Worm (Caenorhabditis elegans) whole organism, L4 larva: ENCODE data around the gene C36C9.4.

Experiments
- F37D6.2 ChIP-seq: sonication (generic microtip); optimal IDR thresholded peaks from 2 replicates; lab custom pipeline; 2016; ENCODE audit warnings: mild to moderate bottlenecking, missing genetic modification characterization, missing compliant biosample characterization
- R02D3.7 ChIP-seq: fragments of 150-350 bp; sonication (generic microtip); optimal IDR thresholded peaks from 3 replicates; lab custom pipeline; 2014; ENCODE audit warnings: missing biosample characterization, missing genetic modification characterization
- T20F7.1 ChIP-seq: fragments of 200-800 bp; sonication (Bioruptor generic); optimal IDR thresholded peaks from 2 replicates; lab custom pipeline; 2018; ENCODE audit warnings: mild to moderate bottlenecking, missing genetic modification characterization, missing compliant biosample characterization
- Y48G9A.11 ChIP-seq: fragments of 200-800 bp; sonication (Bioruptor generic); IDR thresholded peaks from 2 replicates; pipeline ENCODE4 v1.3.6; 2022; ENCODE audit warnings: missing genetic modification reagents, missing genetic modification characterization, missing compliant biosample characterization
- ZK546.5 ChIP-seq, 2 experiments: sonication (generic microtip); optimal IDR thresholded peaks; 2 replicates each; lab custom pipeline; 2017; ENCODE audit warnings: missing biosample characterization in 2 of 2, missing genetic modification characterization in 2 of 2
- aly-2 ChIP-seq: sonication (generic microtip); optimal IDR thresholded peaks from 2 replicates; lab custom pipeline; 2018; ENCODE audit warnings: missing biosample characterization, missing genetic modification characterization
- ceh-28 ChIP-seq: fragments of 150-350 bp; optimal IDR thresholded peaks from 2 replicates; lab custom pipeline; 2014; ENCODE audit warnings: missing biosample characterization, missing genetic modification reagents, missing genetic modification characterization
- ceh-32 ChIP-seq: sonication (generic microtip); optimal IDR thresholded peaks from 2 replicates; lab custom pipeline; 2016; ENCODE audit warnings: mild to moderate bottlenecking, missing genetic modification characterization, missing compliant biosample characterization; ENCODE audit not compliant: poor library complexity
- daf-19 ChIP-seq: fragments of 200-800 bp; sonication (Bioruptor generic); conservative IDR thresholded peaks from 2 replicates; pipeline ENCODE4 v1.3.6; 2022; ENCODE audit warnings: missing genetic modification characterization, missing compliant biosample characterization
- daf-8 ChIP-seq: fragments of 200-800 bp; sonication (Bioruptor generic); IDR thresholded peaks from 2 replicates; pipeline ENCODE4 v1.3.6; 2022; ENCODE audit warnings: missing genetic modification characterization, missing compliant biosample characterization
- dpl-1 ChIP-seq: fragments of 150-350 bp; optimal IDR thresholded peaks from 2 replicates; lab custom pipeline; 2014; ENCODE audit warnings: missing biosample characterization, missing genetic modification reagents, missing genetic modification characterization
- duxl-1 ChIP-seq: sonication (generic microtip); optimal IDR thresholded peaks from 2 replicates; lab custom pipeline; 2016; ENCODE audit warnings: mild to moderate bottlenecking, missing genetic modification characterization, moderate library complexity, missing compliant biosample characterization; ENCODE audit not compliant: poor library complexity
- gei-8 ChIP-seq: fragments of 200-800 bp; sonication (Bioruptor generic); optimal IDR thresholded peaks from 2 replicates; lab custom pipeline; 2018; ENCODE audit warnings: mild to moderate bottlenecking, missing genetic modification characterization, missing compliant biosample characterization
- hif-1 ChIP-seq, 2 experiments: sonication (generic microtip); optimal IDR thresholded peaks; 2 replicates each; lab custom pipeline; 2016 to 2017; ENCODE audit warnings: missing compliant biosample characterization in 2 of 2, missing genetic modification characterization in 2 of 2, missing genetic modification reagents in 2 of 2, missing genotype in 2 of 2, mild to moderate bottlenecking in 1 of 2
- lir-3 ChIP-seq: sonication (generic microtip); optimal IDR thresholded peaks from 2 replicates; lab custom pipeline; 2016; ENCODE audit warnings: mild to moderate bottlenecking, missing genetic modification characterization, missing compliant biosample characterization
- lsy-2 ChIP-seq, 2 experiments: fragments of 150-350 bp in 1 of 2; sonication (generic microtip) in 1 of 2; optimal IDR thresholded peaks; 2 replicates each; lab custom pipeline; 2014 to 2017; ENCODE audit warnings: missing biosample characterization in 2 of 2, missing genetic modification characterization in 2 of 2
- madf-5 ChIP-seq, 2 experiments: fragments of 200-800 bp; sonication (Bioruptor generic); IDR thresholded peaks; 2 replicates each; pipeline ENCODE4 v1.3.6; 2022; ENCODE audit warnings: missing compliant biosample characterization in 2 of 2, missing genetic modification characterization in 2 of 2
- mdt-29 ChIP-seq: fragments of 200-800 bp; sonication (Bioruptor generic); IDR thresholded peaks from 2 replicates; pipeline ENCODE4 v1.3.6; 2022; ENCODE audit warnings: missing genetic modification reagents, missing genetic modification characterization, missing compliant biosample characterization
- mep-1 ChIP-seq: fragments of 150-350 bp; sonication (generic microtip); optimal IDR thresholded peaks from 3 replicates; lab custom pipeline; 2014; ENCODE audit warnings: missing biosample characterization, missing genetic modification characterization
- mes-2 ChIP-seq: sonication (generic microtip); optimal IDR thresholded peaks from 2 replicates; lab custom pipeline; 2016; ENCODE audit warnings: missing genotype, mild to moderate bottlenecking, missing genetic modification characterization, missing compliant biosample characterization; ENCODE audit not compliant: poor library complexity, severe bottlenecking
- nhr-28 ChIP-seq: fragments of 150-350 bp; optimal IDR thresholded peaks from 2 replicates; lab custom pipeline; 2014; ENCODE audit warnings: missing biosample characterization, missing genetic modification characterization
- nhr-42 ChIP-seq: fragments of 200-800 bp; sonication (Bioruptor generic); IDR thresholded peaks from 2 replicates; pipeline ENCODE4 v1.3.6; 2022; ENCODE audit warnings: missing genetic modification characterization, missing compliant biosample characterization
- nhr-48 ChIP-seq: sonication (generic microtip); optimal IDR thresholded peaks from 2 replicates; lab custom pipeline; 2016; ENCODE audit warnings: mild to moderate bottlenecking, missing genetic modification characterization, missing compliant biosample characterization
- nhr-6 ChIP-seq: fragments of 150-350 bp; optimal IDR thresholded peaks from 2 replicates; lab custom pipeline; 2014; ENCODE audit warnings: missing biosample characterization, missing genetic modification characterization
- unc-62 ChIP-seq, 3 experiments: fragments of 150-350 bp in 1 of 3; sonication (generic microtip); optimal IDR thresholded peaks in 2 of 3; peaks in 1 of 3; 1 replicate in 1 of 3; 2 replicates in 2 of 3; lab custom pipeline; 2014 to 2017; ENCODE audit warnings: missing biosample characterization in 3 of 3, missing genetic modification characterization in 3 of 3, missing genetic modification reagents in 3 of 3, missing genotype in 1 of 3
- vab-7 ChIP-seq: fragments of 200-800 bp; sonication (Bioruptor generic); IDR thresholded peaks from 2 replicates; pipeline ENCODE4 v1.3.6; 2022; ENCODE audit warnings: missing genetic modification reagents, missing genetic modification characterization, missing compliant biosample characterization
- ztf-11 ChIP-seq: fragments of 150-350 bp; optimal IDR thresholded peaks from 2 replicates; lab custom pipeline; 2014; ENCODE audit warnings: missing biosample characterization, missing genetic modification characterization
- ztf-7 ChIP-seq: fragments of 150-350 bp; optimal IDR thresholded peaks from 2 replicates; lab custom pipeline; 2014; ENCODE audit warnings: missing biosample characterization, missing genetic modification characterization

Gene C36C9.4

ce11 chrX:1664925-1665324 lies 31.9 kb downstream of the C36C9.4 start, which contains the start of gene R09H3.2:
R09H3.2 (minus strand) TSS chrX:1665025.
- TF ChIP-seq ceh-32 (no peak), ZK546.5 (tag; optimal IDR thresholded peaks at IDR 0.05; lab: Kevin White, UChicago) (no peak), Y48G9A.11 (GFP tag; lab: Robert Waterston, UW) (no peak), hif-1 (tag; optimal IDR thresholded peaks at IDR 0.05; lab: Kevin White, UChicago) (no peak), ztf-11 (tag; lab: Kevin White, UChicago) (no peak), nhr-6 (tag; lab: Kevin White, UChicago) (no peak), dpl-1 (GFP tag; lab: Kevin White, UChicago) (no peak), ceh-28 (no peak), mep-1 (no peak), nhr-28 (tag; lab: Kevin White, UChicago) (no peak), mdt-29 (GFP tag; lab: Robert Waterston, UW) (no peak), mes-2 (no peak), ztf-7 (tag; lab: Kevin White, UChicago) (no peak), daf-19 (no peak), nhr-48 (tag; lab: Kevin White, UChicago) (no peak), daf-8 (GFP tag; lab: Robert Waterston, UW) (no peak), gei-8 (GFP tag; lab: Kevin White, UChicago) (no peak), madf-5 (GFP tag; IDR thresholded peaks at IDR 0.05; lab: Robert Waterston, UW) (no peak), lir-3 (tag; lab: Kevin White, UChicago) (no peak)

ce11 chrX:1655207-1655606 lies 41.6 kb downstream of the C36C9.4 start, which contains the start of gene tbx-32:
tbx-32 (plus strand) TSS chrX:1655507.
- TF ChIP-seq ceh-32 (no peak), duxl-1 (tag; lab: Kevin White, UChicago) (no peak), R02D3.7 (tag; lab: Kevin White, UChicago) (no peak), lsy-2 (tag; optimal IDR thresholded peaks at IDR 0.05; lab: Kevin White, UChicago) (no peak), aly-2 (no peak)

DNA sequence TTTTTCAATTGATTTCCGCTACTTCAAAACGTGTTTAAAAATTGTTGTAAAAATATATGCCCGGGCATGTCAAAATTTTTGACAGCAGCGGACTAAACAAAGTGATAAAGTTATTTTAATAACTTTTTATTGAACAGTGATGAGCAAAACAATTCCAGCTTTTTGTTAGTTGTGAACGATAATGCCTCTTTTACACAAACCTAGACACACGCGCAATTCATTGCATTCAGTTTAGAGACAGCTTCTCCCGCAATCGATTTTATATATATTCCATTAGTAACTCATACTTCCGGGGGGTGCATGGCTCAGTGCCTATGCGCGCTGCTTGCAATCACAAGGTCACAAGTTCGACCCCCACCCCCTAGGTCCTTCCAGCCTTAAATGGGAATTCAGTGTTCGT lies 42.6 kb downstream of the C36C9.4 start, which contains the start of gene ZK380.6:
ZK380.6 (plus strand) TSS at position 301 of the 400 bp plus-strand sequence.
- TF ChIP-seq F37D6.2 (tag; lab: Kevin White, UChicago) (no peak), ztf-7 (tag; lab: Kevin White, UChicago) (no peak), vab-7 (GFP tag; lab: Robert Waterston, UW) (no peak), T20F7.1 (GFP tag; lab: Kevin White, UChicago) (no peak), nhr-42 (GFP tag; lab: Robert Waterston, UW) (no peak), lir-3 (tag; lab: Kevin White, UChicago) (no peak)

- TF ChIP-seq lsy-2 (tag; optimal IDR thresholded peaks at IDR 0.05; lab: Kevin White, UChicago) = no peak
- peak in 1 of 2 experiments; percentile 92 for TF ChIP-seq unc-62 (GFP tag; optimal IDR thresholded peaks at IDR 0.05 in 1 of 2; lab: Kevin White, UChicago)
- no peak for TF ChIP-seq unc-62 (tag; optimal IDR thresholded peaks at IDR 0.05; lab: Kevin White, UChicago)
Observed at ce11 chrX:1651668-1652067, 45.1 kb downstream of the C36C9.4 start, which contains the start of gene ZK380.4. ZK380.4 (minus strand) TSS chrX:1651994.
